1 fruit fly cellular context compared by ENCODE assay signal in genomic region chr3R:12981334-12982166, dm6.
TF ChIP-seq lines count a peak whose summit lies in the region.

No protein-coding gene starts in this region.

TF ChIP-seq in whole organism, embryonic, 481 proteins besides CTCF, POLR2A, EP300 and RAD21 (continued from another document and continues in another):
- TF ChIP-seq CG34376 (GFP tag; optimal IDR thresholded peaks at IDR 0.05; lab: Kevin White, UChicago) (no peak), Oli (tag; optimal IDR thresholded peaks at IDR 0.05; lab: Kevin White, UChicago) (peak; percentile 69), CG3163 (GFP tag; optimal IDR thresholded peaks at IDR 0.05; lab: Kevin White, UChicago) (no peak), NK7.1 (GFP tag; optimal IDR thresholded peaks at IDR 0.05; lab: Kevin White, UChicago) (no peak), ci (GFP tag; IDR thresholded peaks at IDR 0.05; lab: Robert Waterston, UW) (peak; percentile 39; the same call in 1 of the 3 replicates), CG7372 (GFP tag; IDR thresholded peaks at IDR 0.05; lab: Robert Waterston, UW) (no peak), scrt (GFP tag; optimal IDR thresholded peaks at IDR 0.05; lab: Kevin White, UChicago) (peak; percentile 19), CG11093 (GFP tag; IDR thresholded peaks at IDR 0.05; lab: Robert Waterston, UW) (0 out of 3 replicates have a peak, but pooled peaks have one; percentile 54), hkb (optimal IDR thresholded peaks at IDR 0.05; lab: Kevin White, UChicago) (no peak), hkb (GFP tag; IDR thresholded peaks at IDR 0.05; lab: Robert Waterston, UW) (peak; percentile 74), stwl (tag; optimal IDR thresholded peaks at IDR 0.05; lab: Kevin White, UChicago) (no peak), sna (GFP tag; IDR thresholded peaks at IDR 0.05; lab: Robert Waterston, UW; ENCODE audit: partially characterized antibody) (no peak), hb (GFP tag; IDR thresholded peaks at IDR 0.05; lab: Robert Waterston, UW; ENCODE audit: partially characterized antibody) (no peak), fd96Cb (tag; optimal IDR thresholded peaks at IDR 0.05; lab: Kevin White, UChicago) (peak; percentile 51), CG10274 (GFP tag; optimal IDR thresholded peaks at IDR 0.05; lab: Kevin White, UChicago) (peak; percentile 17), Sry-β (GFP tag; optimal IDR thresholded peaks at IDR 0.05; lab: Kevin White, UChicago) (no peak), CG18764 (GFP tag; optimal IDR thresholded peaks at IDR 0.05; lab: Kevin White, UChicago) (peak; percentile 40), CG12071 (GFP tag; optimal IDR thresholded peaks at IDR 0.05; lab: Kevin White, UChicago) (peak; percentile 16), CG6254 (GFP tag; optimal IDR thresholded peaks at IDR 0.05; lab: Kevin White, UChicago) (peak; percentile 47), CG13296 (GFP tag; optimal IDR thresholded peaks at IDR 0.05; lab: Kevin White, UChicago) (peak; percentile 51), BtbVII (GFP tag; optimal IDR thresholded peaks at IDR 0.05; lab: Kevin White, UChicago) (no peak), ara (GFP tag; IDR thresholded peaks at IDR 0.05; lab: Robert Waterston, UW) (peak; percentile 60), so (GFP tag; IDR thresholded peaks at IDR 0.05; lab: Robert Waterston, UW) (0 out of 3 replicates have a peak, but pooled peaks have one; percentile 40), tna (GFP tag; IDR thresholded peaks at IDR 0.05; lab: Robert Waterston, UW; ENCODE audit: partially characterized antibody) (no peak), Myb (GFP tag; optimal IDR thresholded peaks at IDR 0.05; lab: Kevin White, UChicago) (no peak), CG6654 (GFP tag; optimal IDR thresholded peaks at IDR 0.05; lab: Kevin White, UChicago) (peak; percentile 49), odd (GFP tag; optimal IDR thresholded peaks at IDR 0.05; lab: Kevin White, UChicago) (peak; percentile 40), Dref (GFP tag; IDR thresholded peaks at IDR 0.05; lab: Robert Waterston, UW) (no peak), Atf-2 (GFP tag; optimal IDR thresholded peaks at IDR 0.05; lab: Kevin White, UChicago) (peak; percentile 33), CG10543 (GFP tag; optimal IDR thresholded peaks at IDR 0.05; lab: Kevin White, UChicago) (no peak), CG12104 (GFP tag; optimal IDR thresholded peaks at IDR 0.05; lab: Kevin White, UChicago) (peak; percentile 78), CG2116 (GFP tag; optimal IDR thresholded peaks at IDR 0.05; lab: Kevin White, UChicago) (no peak), Taf1 (GFP tag; IDR thresholded peaks at IDR 0.05; lab: Robert Waterston, UW) (no peak), Asciz (GFP tag; optimal IDR thresholded peaks at IDR 0.05; lab: Kevin White, UChicago) (peak; percentile 17), CG15514 (GFP tag; optimal IDR thresholded peaks at IDR 0.05; lab: Kevin White, UChicago) (peak; percentile 40), CG32532 (GFP tag; IDR thresholded peaks at IDR 0.05; lab: Robert Waterston, UW) (peak; percentile 67; the same call in 1 of the 2 replicates), CG7357 (GFP tag; IDR thresholded peaks at IDR 0.05; lab: Robert Waterston, UW) (peak; percentile 43; the same call in 1 of the 3 replicates), jigr1 (GFP tag; IDR thresholded peaks at IDR 0.05; lab: Robert Waterston, UW) (no peak), CG13287 (GFP tag; IDR thresholded peaks at IDR 0.05; lab: Robert Waterston, UW; ENCODE audit: partially characterized antibody) (no peak), CG14667 (GFP tag; IDR thresholded peaks at IDR 0.05; lab: Robert Waterston, UW) (peak; percentile 52; the same call in 1 of the 2 replicates), Hr78 (GFP tag; optimal IDR thresholded peaks at IDR 0.05; lab: Kevin White, UChicago) (peak in 1 of 2 experiments; percentile 39), lov (optimal IDR thresholded peaks at IDR 0.05; lab: Kevin White, UChicago) (no peak), lov (GFP tag; IDR thresholded peaks at IDR 0.05; lab: Robert Waterston, UW) (0 out of 3 replicates have a peak, but pooled peaks have one; percentile 7), Rfx (GFP tag; IDR thresholded peaks at IDR 0.05; lab: Robert Waterston, UW) (peak; percentile 69), unpg (GFP tag; optimal IDR thresholded peaks at IDR 0.05; lab: Kevin White, UChicago) (peak; percentile 66), pzg (GFP tag; optimal IDR thresholded peaks at IDR 0.05; lab: Kevin White, UChicago) (no peak), prd (optimal IDR thresholded peaks at IDR 0.05; lab: Kevin White, UChicago) (no peak), prd (GFP tag; IDR thresholded peaks at IDR 0.05; lab: Robert Waterston, UW) (peak; percentile 36; the same call in 2 of the 3 replicates), CG30431 (GFP tag; optimal IDR thresholded peaks at IDR 0.05; lab: Kevin White, UChicago) (no peak), CG32772 (GFP tag; IDR thresholded peaks at IDR 0.05; lab: Robert Waterston, UW) (peak; percentile 44; the same call in 1 of the 2 replicates), CG1792 (GFP tag; optimal IDR thresholded peaks at IDR 0.05; lab: Kevin White, UChicago) (no peak), bab2 (GFP tag; optimal IDR thresholded peaks at IDR 0.05; lab: Kevin White, UChicago) (peak; percentile 45), pfk (GFP tag; optimal IDR thresholded peaks at IDR 0.05; lab: Kevin White, UChicago) (no peak), PHDP (tag; optimal IDR thresholded peaks at IDR 0.05; lab: Kevin White, UChicago) (peak; percentile 67), jing (GFP tag; optimal IDR thresholded peaks at IDR 0.05; lab: Kevin White, UChicago) (peak; percentile 0), Hmx (GFP tag; optimal IDR thresholded peaks at IDR 0.05; lab: Kevin White, UChicago) (no peak), CG15269 (tag; optimal IDR thresholded peaks at IDR 0.05; lab: Kevin White, UChicago) (peak; percentile 77), CG15696 (tag; optimal IDR thresholded peaks at IDR 0.05; lab: Kevin White, UChicago) (peak; percentile 60), nmo (GFP tag; optimal IDR thresholded peaks at IDR 0.05; lab: Kevin White, UChicago) (peak; percentile 82), CG31365 (tag; optimal IDR thresholded peaks at IDR 0.05; lab: Kevin White, UChicago) (no peak), tll (GFP tag; optimal IDR thresholded peaks at IDR 0.05; lab: Kevin White, UChicago) (no peak), CG3726 (GFP tag; IDR thresholded peaks at IDR 0.05; lab: Robert Waterston, UW) (no peak), fd64A (GFP tag; optimal IDR thresholded peaks at IDR 0.05; lab: Kevin White, UChicago) (no peak), CG4360 (GFP tag; IDR thresholded peaks at IDR 0.05; lab: Robert Waterston, UW) (peak; percentile 67), CG17568 (GFP tag; optimal IDR thresholded peaks at IDR 0.05; lab: Kevin White, UChicago) (peak; percentile 19), CG33213 (GFP tag; optimal IDR thresholded peaks at IDR 0.05; lab: Kevin White, UChicago) (no peak), Hr51 (GFP tag; optimal IDR thresholded peaks at IDR 0.05; lab: Kevin White, UChicago) (peak in 1 of 2 experiments; percentile 79), YL-1 (GFP tag; optimal IDR thresholded peaks at IDR 0.05; lab: Kevin White, UChicago) (no peak), gce (GFP tag; IDR thresholded peaks at IDR 0.05; lab: Robert Waterston, UW) (no peak; the same call in 2 of the 3 replicates), dmrt99B (tag; optimal IDR thresholded peaks at IDR 0.05; lab: Kevin White, UChicago) (peak; percentile 78), TFAM (GFP tag; optimal IDR thresholded peaks at IDR 0.05; lab: Kevin White, UChicago) (no peak), CG15479 (GFP tag; optimal IDR thresholded peaks at IDR 0.05; lab: Kevin White, UChicago) (no peak), Nf-YC (tag; optimal IDR thresholded peaks at IDR 0.05; lab: Kevin White, UChicago) (peak; percentile 52), CG11398 (GFP tag; optimal IDR thresholded peaks at IDR 0.05; lab: Kevin White, UChicago) (no peak), cas (GFP tag; IDR thresholded peaks at IDR 0.05; lab: Robert Waterston, UW) (no peak), Mad (GFP tag; optimal IDR thresholded peaks at IDR 0.05; lab: Kevin White, UChicago) (peak; percentile 19), D19B (GFP tag; optimal IDR thresholded peaks at IDR 0.05; lab: Kevin White, UChicago) (peak; percentile 19), CG1603 (tag; optimal IDR thresholded peaks at IDR 0.05; lab: Kevin White, UChicago) (peak; percentile 22), Vsx1 (GFP tag; optimal IDR thresholded peaks at IDR 0.05; lab: Kevin White, UChicago) (peak; percentile 32), CG10979 (tag; optimal IDR thresholded peaks at IDR 0.05; lab: Kevin White, UChicago) (peak; percentile 70), Rx (GFP tag; IDR thresholded peaks at IDR 0.05; lab: Robert Waterston, UW) (peak; percentile 34; the same call in 1 of the 2 replicates), CG11695 (GFP tag; IDR thresholded peaks at IDR 0.05; lab: Robert Waterston, UW) (peak; percentile 70), CG14014 (GFP tag; IDR thresholded peaks at IDR 0.05; lab: Robert Waterston, UW) (peak; percentile 38; the same call in 1 of the 2 replicates), sim (GFP tag; IDR thresholded peaks at IDR 0.05; lab: Robert Waterston, UW) (peak; percentile 53), Ada2b (GFP tag; IDR thresholded peaks at IDR 0.05; lab: Robert Waterston, UW) (peak; percentile 54), CG17328 (GFP tag; IDR thresholded peaks at IDR 0.05; lab: Robert Waterston, UW) (peak; percentile 40; the same call in 1 of the 2 replicates), CG3838 (GFP tag; optimal IDR thresholded peaks at IDR 0.05; lab: Kevin White, UChicago) (peak; percentile 43), z (GFP tag; IDR thresholded peaks at IDR 0.05; lab: Robert Waterston, UW) (no peak), CG4424 (GFP tag; optimal IDR thresholded peaks at IDR 0.05; lab: Kevin White, UChicago) (peak; percentile 56), NfI (GFP tag; optimal IDR thresholded peaks at IDR 0.05; lab: Kevin White, UChicago) (peak; percentile 41), gcm2 (GFP tag; optimal IDR thresholded peaks at IDR 0.05; lab: Kevin White, UChicago) (peak; percentile 11), CG9215 (GFP tag; IDR thresholded peaks at IDR 0.05; lab: Robert Waterston, UW) (no peak; the same call in 1 of the 2 replicates), CG1529 (GFP tag; optimal IDR thresholded peaks at IDR 0.05; lab: Kevin White, UChicago) (peak; percentile 23), CG12299 (tag; optimal IDR thresholded peaks at IDR 0.05; lab: Kevin White, UChicago) (peak; percentile 46), al (GFP tag; IDR thresholded peaks at IDR 0.05; lab: Robert Waterston, UW) (0 out of 2 replicates have a peak, but pooled peaks have one; percentile 27), D19A (tag; optimal IDR thresholded peaks at IDR 0.05; lab: Kevin White, UChicago) (peak; percentile 60), B-H1 (GFP tag; IDR thresholded peaks at IDR 0.05; lab: Robert Waterston, UW) (peak; percentile 47; the same call in 1 of the 3 replicates), otp (GFP tag; IDR thresholded peaks at IDR 0.05; lab: Robert Waterston, UW) (no peak), dpn (GFP tag; optimal IDR thresholded peaks at IDR 0.05; lab: Kevin White, UChicago) (peak; percentile 38 to 41), MBD-R2 (GFP tag; IDR thresholded peaks at IDR 0.05; lab: Robert Waterston, UW) (no peak; the same call in 1 of the 2 replicates), Jarid2 (GFP tag; optimal IDR thresholded peaks at IDR 0.05; lab: Kevin White, UChicago) (peak; percentile 50), emc (GFP tag; optimal IDR thresholded peaks at IDR 0.05; lab: Kevin White, UChicago) (no peak), ewg (GFP tag; optimal IDR thresholded peaks at IDR 0.05; lab: Kevin White, UChicago) (peak; percentile 43), slbo (GFP tag; IDR thresholded peaks at IDR 0.05; lab: Robert Waterston, UW) (peak; percentile 60), nom (GFP tag; optimal IDR thresholded peaks at IDR 0.05; lab: Kevin White, UChicago) (peak; percentile 3), H15 (GFP tag; IDR thresholded peaks at IDR 0.05; lab: Robert Waterston, UW) (no peak), CG12219 (GFP tag; optimal IDR thresholded peaks at IDR 0.05; lab: Kevin White, UChicago) (peak; percentile 57), ind (GFP tag; optimal IDR thresholded peaks at IDR 0.05; lab: Kevin White, UChicago) (peak; percentile 53), Ssrp (tag; optimal IDR thresholded peaks at IDR 0.05; lab: Kevin White, UChicago) (peak; percentile 50), Ptx1 (GFP tag; IDR thresholded peaks at IDR 0.05; lab: Robert Waterston, UW) (peak; percentile 76), vfl (GFP tag; optimal IDR thresholded peaks at IDR 0.05; lab: Kevin White, UChicago) (no peak), Sry-δ (GFP tag; optimal IDR thresholded peaks at IDR 0.05; lab: Kevin White, UChicago) (no peak), Pdp1 (GFP tag; optimal IDR thresholded peaks at IDR 0.05; lab: Kevin White, UChicago) (peak; percentile 38 to 44), HmgZ (tag; optimal IDR thresholded peaks at IDR 0.05; lab: Kevin White, UChicago) (no peak), Spps (tag; optimal IDR thresholded peaks at IDR 0.05; lab: Kevin White, UChicago) (no peak), CG9817 (tag; optimal IDR thresholded peaks at IDR 0.05; lab: Kevin White, UChicago) (peak; percentile 27), Gug (GFP tag; IDR thresholded peaks at IDR 0.05; lab: Robert Waterston, UW) (peak; percentile 19; the same call in 1 of the 4 replicates), CG13624 (GFP tag; optimal IDR thresholded peaks at IDR 0.05; lab: Kevin White, UChicago) (no peak), lola (GFP tag; optimal IDR thresholded peaks at IDR 0.05; lab: Kevin White, UChicago) (peak in 2 of 3 experiments; percentile 65 to 68), CG11723 (GFP tag; optimal IDR thresholded peaks at IDR 0.05; lab: Kevin White, UChicago) (peak; percentile 47), lmd (GFP tag; IDR thresholded peaks at IDR 0.05; lab: Robert Waterston, UW) (peak; percentile 62), psq (GFP tag; optimal IDR thresholded peaks at IDR 0.05; lab: Kevin White, UChicago) (no peak), CG2199 (GFP tag; IDR thresholded peaks at IDR 0.05; lab: Robert Waterston, UW) (peak; percentile 25; the same call in 1 of the 3 replicates), Awh (GFP tag; IDR thresholded peaks at IDR 0.05; lab: Robert Waterston, UW) (peak; percentile 42; the same call in 1 of the 2 replicates), wek (GFP tag; optimal IDR thresholded peaks at IDR 0.05; lab: Kevin White, UChicago) (no peak), NC2β (GFP tag; optimal IDR thresholded peaks at IDR 0.05; lab: Kevin White, UChicago) (no peak), vvl (GFP tag; IDR thresholded peaks at IDR 0.05; lab: Robert Waterston, UW) (peak; percentile 48; the same call in 1 of the 2 replicates), fru (optimal IDR thresholded peaks at IDR 0.05; lab: Kevin White, UChicago) (no peak), pum (GFP tag; optimal IDR thresholded peaks at IDR 0.05; lab: Kevin White, UChicago) (no peak), ap (GFP tag; IDR thresholded peaks at IDR 0.05; lab: Robert Waterston, UW) (no peak), CG11504 (tag; optimal IDR thresholded peaks at IDR 0.05; lab: Kevin White, UChicago) (peak; percentile 85)
